Worm (Caenorhabditis elegans): ENCODE results near the gene srm-1.

The srm-1 gene

ce11 chrIV:4992089-4992488 is 20.3 kb upstream of the srm-1 start, which contains the start of gene str-162:
TSS of gene str-162 (plus strand) at chrIV:4992389.
- TF ChIP-seq sptf-1 (tag; optimal IDR thresholded peaks at IDR 0.05) = no peak
- TF ChIP-seq ztf-11 (tag; optimal IDR thresholded peaks at IDR 0.05) = no peak
- no peak for TF ChIP-seq blmp-1 (tag; optimal IDR thresholded peaks at IDR 0.05)
- no peak for TF ChIP-seq mls-2 (tag; optimal IDR thresholded peaks at IDR 0.05)
- TF ChIP-seq pha-4 (tag; optimal IDR thresholded peaks at IDR 0.05) = no peak
- TF ChIP-seq ham-2 (GFP tag; optimal IDR thresholded peaks at IDR 0.05) = no peak
- no peak for TF ChIP-seq snpc-4 (tag; optimal IDR thresholded peaks at IDR 0.05)
- TF ChIP-seq lsy-2 (tag; optimal IDR thresholded peaks at IDR 0.05) = no peak
- TF ChIP-seq tbx-8 (GFP tag; optimal IDR thresholded peaks at IDR 0.05) = no peak
- TF ChIP-seq nhr-76 (tag; optimal IDR thresholded peaks at IDR 0.05) = no peak

DNA sequence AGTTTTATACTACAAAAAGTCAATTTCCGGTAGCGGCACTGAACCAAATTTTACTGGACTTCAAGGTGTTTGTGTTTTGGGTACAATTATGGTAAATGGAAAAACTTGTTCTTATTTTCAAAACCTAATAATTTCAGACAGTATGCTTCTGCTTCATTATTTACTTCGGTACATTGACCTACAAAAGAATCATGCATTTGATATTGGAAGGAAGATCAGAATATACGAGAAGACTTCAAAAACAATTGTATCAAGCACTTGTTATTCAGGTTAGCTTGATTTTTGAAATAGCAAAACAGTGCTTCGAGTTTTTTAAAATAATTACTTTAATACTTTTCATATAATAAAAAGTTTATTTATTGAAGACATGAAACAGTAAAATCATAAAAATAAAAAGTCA is 19.2 kb upstream of the srm-1 start:
- TF ChIP-seq sptf-1 (tag; optimal IDR thresholded peaks at IDR 0.05) (no peak), ceh-39 (tag; optimal IDR thresholded peaks at IDR 0.05) (no peak), mls-2 (tag; optimal IDR thresholded peaks at IDR 0.05) (no peak), nhr-28 (tag; optimal IDR thresholded peaks at IDR 0.05) (no peak), unc-39 (tag; optimal IDR thresholded peaks at IDR 0.05) (no peak), flh-1 (GFP tag; optimal IDR thresholded peaks at IDR 0.05) (no peak), mab-5 (tag; optimal IDR thresholded peaks at IDR 0.05) (no peak), ztf-11 (tag; optimal IDR thresholded peaks at IDR 0.05) (no peak), blmp-1 (tag; optimal IDR thresholded peaks at IDR 0.05) (no peak), bed-3 (GFP tag; optimal IDR thresholded peaks at IDR 0.05) (no peak), sem-2 (GFP tag; optimal IDR thresholded peaks at IDR 0.05) (no peak), tbx-8 (GFP tag; optimal IDR thresholded peaks at IDR 0.05) (no peak), lin-32 (GFP tag; optimal IDR thresholded peaks at IDR 0.05) (no peak), zip-8 (tag; optimal IDR thresholded peaks at IDR 0.05) (no peak), nhr-237 (tag; optimal IDR thresholded peaks at IDR 0.05) (no peak)

DNA sequence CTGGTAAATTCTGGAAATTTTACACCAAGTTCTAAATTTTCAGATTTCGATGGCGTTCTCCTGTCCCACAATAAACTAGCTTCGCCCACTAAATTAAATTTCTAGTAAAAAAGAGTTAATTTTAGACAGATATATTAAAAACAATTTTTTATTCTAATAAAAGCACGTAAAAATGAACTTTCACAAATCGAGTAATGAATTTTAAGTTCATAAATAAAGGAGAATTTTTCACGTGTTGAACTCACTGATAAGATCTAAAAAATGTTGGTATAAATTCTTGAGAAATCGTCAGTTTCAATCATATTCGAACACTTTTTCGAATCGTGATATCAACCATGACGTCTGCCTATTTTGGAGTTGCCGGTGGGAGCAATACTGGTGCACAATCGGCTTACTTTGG is 16.5 kb upstream of the srm-1 start, which contains the start of gene ssq-2:
TSS of gene ssq-2 (plus strand) at position 301 of the 400 bp plus-strand sequence.
- TF ChIP-seq lin-13 (tag; optimal IDR thresholded peaks at IDR 0.05) = no peak
- TF ChIP-seq cnd-1 (tag; optimal IDR thresholded peaks at IDR 0.05) = no peak
- no peak for TF ChIP-seq ceh-39 (tag; optimal IDR thresholded peaks at IDR 0.05)
- no peak for TF ChIP-seq lin-32 (GFP tag; optimal IDR thresholded peaks at IDR 0.05)
- no peak for TF ChIP-seq flh-1 (GFP tag; optimal IDR thresholded peaks at IDR 0.05)
- TF ChIP-seq drap-1 (GFP tag; optimal IDR thresholded peaks at IDR 0.05) = no peak
- TF ChIP-seq unc-62 (GFP tag; optimal IDR thresholded peaks at IDR 0.05) = no peak
- no peak for TF ChIP-seq ham-2 (GFP tag; optimal IDR thresholded peaks at IDR 0.05)
- TF ChIP-seq nhr-2 (tag; optimal IDR thresholded peaks at IDR 0.05) = no peak
- no peak for TF ChIP-seq sem-2 (GFP tag; optimal IDR thresholded peaks at IDR 0.05)
- no peak for TF ChIP-seq lsy-2 (tag; optimal IDR thresholded peaks at IDR 0.05)
- no peak for TF ChIP-seq nhr-76 (tag; optimal IDR thresholded peaks at IDR 0.05)
- TF ChIP-seq pha-4 (tag; optimal IDR thresholded peaks at IDR 0.05) = no peak
- no peak for TF ChIP-seq blmp-1 (tag; optimal IDR thresholded peaks at IDR 0.05)
- TF ChIP-seq mep-1 (tag; optimal IDR thresholded peaks at IDR 0.05) = no peak
- TF ChIP-seq sptf-1 (tag; optimal IDR thresholded peaks at IDR 0.05) = no peak
- no peak for TF ChIP-seq ces-1 (GFP tag; optimal IDR thresholded peaks at IDR 0.05)
- no peak for TF ChIP-seq ceh-83 (GFP tag; optimal IDR thresholded peaks at IDR 0.05)
- TF ChIP-seq elt-1 (tag; optimal IDR thresholded peaks at IDR 0.05; ENCODE audit: borderline replicate concordance, insufficient read depth) = no peak
- TF ChIP-seq snpc-4 (tag; optimal IDR thresholded peaks at IDR 0.05) = no peak

DNA sequence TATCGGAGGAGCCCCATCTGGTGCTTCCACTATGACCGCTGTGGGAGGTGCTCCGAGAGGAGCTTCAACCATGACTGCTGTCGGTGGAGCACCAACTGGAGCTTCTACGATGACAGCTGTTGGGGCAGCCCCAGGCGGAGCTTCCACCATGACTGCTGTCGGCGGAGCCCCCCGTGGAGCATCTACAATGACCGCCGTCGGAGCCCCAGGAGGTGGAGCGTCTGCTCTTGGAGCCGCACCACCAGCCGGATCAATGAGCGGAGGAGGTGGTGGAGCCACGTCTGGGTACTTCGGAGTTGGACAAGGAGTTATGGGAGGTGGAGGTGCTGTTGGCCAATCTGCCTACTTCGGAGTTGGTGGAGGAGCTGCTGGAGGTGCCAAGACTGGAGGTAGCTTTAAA is 15.4 kb upstream of the srm-1 start:
- TF ChIP-seq lin-13 (tag; optimal IDR thresholded peaks at IDR 0.05) = no peak
- no peak for TF ChIP-seq lsy-2 (tag; optimal IDR thresholded peaks at IDR 0.05)
- no peak for TF ChIP-seq nhr-76 (tag; optimal IDR thresholded peaks at IDR 0.05)
- TF ChIP-seq cnd-1 (tag; optimal IDR thresholded peaks at IDR 0.05) = no peak
- TF ChIP-seq ceh-83 (GFP tag; optimal IDR thresholded peaks at IDR 0.05) = no peak
- no peak for TF ChIP-seq pha-4 (tag; optimal IDR thresholded peaks at IDR 0.05)
- TF ChIP-seq drap-1 (GFP tag; optimal IDR thresholded peaks at IDR 0.05) = no peak
- no peak for TF ChIP-seq snpc-4 (tag; optimal IDR thresholded peaks at IDR 0.05)
- TF ChIP-seq M03D4.4 (tag; optimal IDR thresholded peaks at IDR 0.05) = no peak
- no peak for TF ChIP-seq nhr-12 (tag; optimal IDR thresholded peaks at IDR 0.05)
- TF ChIP-seq flh-1 (GFP tag; optimal IDR thresholded peaks at IDR 0.05) = no peak

ce11 chrIV:5002448-5002847 is 9.9 kb upstream of the srm-1 start, which contains the start of gene pes-1:
TSS of gene pes-1 (plus strand) at chrIV:5002748.
- TF ChIP-seq zip-8 (tag; optimal IDR thresholded peaks at IDR 0.05) (peak; percentile 30), ztf-11 (tag; optimal IDR thresholded peaks at IDR 0.05) (no peak), ceh-83 (GFP tag; optimal IDR thresholded peaks at IDR 0.05) (no peak), ces-1 (GFP tag; optimal IDR thresholded peaks at IDR 0.05) (no peak)
